Worm (Caenorhabditis elegans) whole organism, L2 larva: ENCODE measurements around the gene ZK813.7.

Experiments
- C34F6.9 ChIP-seq: fragments of 150-350 bp; optimal IDR thresholded peaks from 2 replicates; lab custom pipeline; 2014; ENCODE audit warnings: missing biosample characterization, missing genetic modification characterization
- F13H6.1 ChIP-seq: sonication (generic microtip); optimal IDR thresholded peaks from 2 replicates; lab custom pipeline; 2016; ENCODE audit warnings: missing genetic modification characterization, missing compliant biosample characterization
- R02D3.7 ChIP-seq: fragments of 150-350 bp; optimal IDR thresholded peaks from 2 replicates; lab custom pipeline; 2014; ENCODE audit warnings: missing biosample characterization, missing genetic modification characterization
- Y55F3AM.14 ChIP-seq: fragments of 200-800 bp; sonication (Bioruptor generic); optimal IDR thresholded peaks from 2 replicates; lab custom pipeline; 2018; ENCODE audit warnings: mild to moderate bottlenecking, missing genetic modification characterization, missing compliant biosample characterization
- alr-1 ChIP-seq: fragments of 150-350 bp; optimal IDR thresholded peaks from 2 replicates; lab custom pipeline; 2014; ENCODE audit warnings: missing biosample characterization, missing genetic modification characterization
- blmp-1 ChIP-seq: sonication (generic microtip); optimal IDR thresholded peaks from 2 replicates; lab custom pipeline; 2017; ENCODE audit warnings: missing genetic modification characterization, mild to moderate bottlenecking, missing compliant biosample characterization, antibody characterized with exemption, moderate library complexity; ENCODE audit not compliant: insufficient read depth
- ceh-16 ChIP-seq: fragments of 150-350 bp; optimal IDR thresholded peaks from 2 replicates; lab custom pipeline; 2014; ENCODE audit warnings: missing biosample characterization, missing genetic modification characterization
- ceh-82 ChIP-seq: fragments of 150-350 bp; optimal IDR thresholded peaks from 2 replicates; lab custom pipeline; 2014; ENCODE audit warnings: missing biosample characterization, missing genetic modification characterization
- crh-2 ChIP-seq: sonication (generic microtip); optimal IDR thresholded peaks from 2 replicates; lab custom pipeline; 2017; ENCODE audit warnings: missing biosample characterization, missing genetic modification characterization
- dmd-4 ChIP-seq: sonication (generic microtip); optimal IDR thresholded peaks from 2 replicates; lab custom pipeline; 2017; ENCODE audit warnings: missing biosample characterization, missing genetic modification characterization
- egl-27 ChIP-seq: sonication (generic microtip); optimal IDR thresholded peaks from 3 replicates; lab custom pipeline; 2017; ENCODE audit warnings: missing biosample characterization, missing genetic modification reagents, missing genetic modification characterization
- gmeb-1 ChIP-seq: fragments of 150-350 bp; optimal IDR thresholded peaks from 2 replicates; lab custom pipeline; 2014; ENCODE audit warnings: missing biosample characterization, missing genetic modification characterization
- lin-11 ChIP-seq: fragments of 150-350 bp; sonication (generic microtip); optimal IDR thresholded peaks from 2 replicates; lab custom pipeline; 2014; ENCODE audit warnings: missing biosample characterization, missing genetic modification characterization, inconsistent platforms, mixed read lengths
- lin-13 ChIP-seq: fragments of 150-350 bp; optimal IDR thresholded peaks from 2 replicates; lab custom pipeline; 2014; ENCODE audit warnings: missing biosample characterization, missing genetic modification reagents, missing genetic modification characterization
- lin-39 ChIP-seq: fragments of 150-350 bp; optimal IDR thresholded peaks from 2 replicates; lab custom pipeline; 2014; ENCODE audit warnings: missing biosample characterization, missing genetic modification reagents, missing genetic modification characterization
- lsy-2 ChIP-seq, 2 experiments: fragments of 150-350 bp in 1 of 2; sonication (generic microtip) in 1 of 2; optimal IDR thresholded peaks; 2 replicates each; lab custom pipeline; 2014 to 2017; ENCODE audit warnings: missing biosample characterization in 2 of 2, missing genetic modification characterization in 2 of 2
- mab-5 ChIP-seq: fragments of 150-350 bp; optimal IDR thresholded peaks from 2 replicates; lab custom pipeline; 2014; ENCODE audit warnings: missing biosample characterization, missing genetic modification characterization
- mbf-1 ChIP-seq: sonication (generic microtip); optimal IDR thresholded peaks from 2 replicates; lab custom pipeline; 2017; ENCODE audit warnings: missing biosample characterization, missing genetic modification characterization
- mdl-1 ChIP-seq, 2 experiments: fragments of 150-350 bp in 1 of 2; sonication (generic microtip) in 1 of 2; optimal IDR thresholded peaks; 2 replicates each; lab custom pipeline; 2017; ENCODE audit warnings: missing biosample characterization in 2 of 2, missing genetic modification characterization in 2 of 2
- nhr-11 ChIP-seq: fragments of 150-350 bp; optimal IDR thresholded peaks from 2 replicates; lab custom pipeline; 2014; ENCODE audit warnings: missing biosample characterization, missing genetic modification characterization
- nhr-12 ChIP-seq: fragments of 150-350 bp; optimal IDR thresholded peaks from 2 replicates; lab custom pipeline; 2014; ENCODE audit warnings: missing biosample characterization, missing genetic modification characterization
- nhr-129 ChIP-seq: fragments of 150-350 bp; optimal IDR thresholded peaks from 2 replicates; lab custom pipeline; 2014; ENCODE audit warnings: missing biosample characterization, missing genetic modification characterization
- nhr-237 ChIP-seq: fragments of 150-350 bp; optimal IDR thresholded peaks from 2 replicates; lab custom pipeline; 2014; ENCODE audit warnings: missing biosample characterization, missing genetic modification characterization
- nhr-25 ChIP-seq: fragments of 150-350 bp; sonication (generic microtip); optimal IDR thresholded peaks from 3 replicates; lab custom pipeline; 2014; ENCODE audit warnings: missing biosample characterization, missing genetic modification characterization
- nhr-6 ChIP-seq: fragments of 150-350 bp; optimal IDR thresholded peaks from 2 replicates; lab custom pipeline; 2014; ENCODE audit warnings: missing biosample characterization, missing genetic modification characterization
- peb-1 ChIP-seq: fragments of 150-350 bp; optimal IDR thresholded peaks from 2 replicates; lab custom pipeline; 2014; ENCODE audit warnings: missing biosample characterization, missing genetic modification characterization
- skn-1 ChIP-seq: sonication (generic microtip); optimal IDR thresholded peaks from 2 replicates; lab custom pipeline; 2017; ENCODE audit warnings: missing biosample characterization, missing genetic modification characterization
- sma-3 ChIP-seq: sonication (generic microtip); optimal IDR thresholded peaks from 2 replicates; lab custom pipeline; 2016; ENCODE audit warnings: missing genetic modification reagents, missing genetic modification characterization, missing compliant biosample characterization
- sma-9 ChIP-seq, 2 experiments: fragments of 150-350 bp in 1 of 2; sonication (generic microtip) in 1 of 2; optimal IDR thresholded peaks; 2 replicates each; lab custom pipeline; 2014 to 2016; ENCODE audit warnings: missing genetic modification characterization in 2 of 2, mild to moderate bottlenecking in 1 of 2, missing biosample characterization in 1 of 2, missing compliant biosample characterization in 1 of 2, missing genetic modification reagents in 1 of 2, moderate library complexity in 1 of 2
- snpc-4 ChIP-seq: fragments of 150-350 bp; optimal IDR thresholded peaks from 2 replicates; lab custom pipeline; 2014; ENCODE audit warnings: missing biosample characterization, missing genetic modification characterization
- unc-39 ChIP-seq: fragments of 150-350 bp; optimal IDR thresholded peaks from 2 replicates; lab custom pipeline; 2014; ENCODE audit warnings: missing biosample characterization, missing genetic modification characterization
- unc-55 ChIP-seq: fragments of 150-350 bp; sonication (generic microtip); optimal IDR thresholded peaks from 3 replicates; lab custom pipeline; 2014; ENCODE audit warnings: missing biosample characterization, missing genetic modification reagents, missing genetic modification characterization
- zag-1 ChIP-seq: fragments of 150-350 bp; optimal IDR thresholded peaks from 2 replicates; lab custom pipeline; 2014; ENCODE audit warnings: missing biosample characterization, missing genetic modification characterization
- ztf-1 ChIP-seq: fragments of 200-800 bp; sonication (Bioruptor generic); conservative IDR thresholded peaks from 2 replicates; pipeline ENCODE4 v1.3.6; 2022; ENCODE audit warnings: missing genetic modification characterization, missing compliant biosample characterization
- ztf-11 ChIP-seq: sonication (generic microtip); optimal IDR thresholded peaks from 2 replicates; lab custom pipeline; 2017; ENCODE audit warnings: missing biosample characterization, missing genetic modification characterization
- ztf-4 ChIP-seq: fragments of 150-350 bp; optimal IDR thresholded peaks from 2 replicates; lab custom pipeline; 2014; ENCODE audit warnings: missing biosample characterization, missing genetic modification characterization

The ZK813.7 gene

DNA sequence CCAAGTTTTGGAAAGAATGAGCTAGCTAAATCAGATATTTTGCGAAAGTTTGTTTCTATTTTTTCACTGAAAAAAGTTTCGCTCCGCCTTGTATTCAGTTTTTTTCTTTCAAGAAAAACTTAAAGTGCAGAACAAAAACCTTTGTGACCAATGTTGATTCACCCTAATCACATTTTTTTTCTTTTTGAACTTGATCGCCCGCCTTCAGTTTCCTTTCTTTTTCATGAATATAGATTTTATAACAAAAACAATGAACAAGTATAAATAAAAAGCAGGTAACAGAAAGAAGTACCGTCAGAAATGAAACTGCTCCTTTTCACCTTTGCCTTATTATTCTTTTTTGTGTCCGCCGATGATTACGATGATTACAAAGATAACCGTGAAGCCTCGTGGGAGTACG lies 1.1 kb upstream of the ZK813.7 start, which contains the start of gene ZK813.2:
Gene ZK813.2, plus strand, starts transcription at position 301 of the 400 bp plus-strand sequence.
- TF ChIP-seq nhr-25 (tag; lab: Kevin White, UChicago) (no peak), peb-1 (tag; lab: Kevin White, UChicago) (no peak), lin-11 (no peak), dmd-4 (tag; lab: Kevin White, UChicago) (no peak), nhr-12 (tag; lab: Kevin White, UChicago) (no peak), ceh-82 (tag; lab: Kevin White, UChicago) (no peak), nhr-129 (tag; lab: Kevin White, UChicago) (no peak), ztf-4 (tag; lab: Kevin White, UChicago) (no peak), nhr-6 (no peak), Y55F3AM.14 (GFP tag; lab: Kevin White, UChicago) (no peak), lin-13 (GFP tag; lab: Kevin White, UChicago) (no peak), gmeb-1 (tag; lab: Kevin White, UChicago) (no peak)

DNA sequence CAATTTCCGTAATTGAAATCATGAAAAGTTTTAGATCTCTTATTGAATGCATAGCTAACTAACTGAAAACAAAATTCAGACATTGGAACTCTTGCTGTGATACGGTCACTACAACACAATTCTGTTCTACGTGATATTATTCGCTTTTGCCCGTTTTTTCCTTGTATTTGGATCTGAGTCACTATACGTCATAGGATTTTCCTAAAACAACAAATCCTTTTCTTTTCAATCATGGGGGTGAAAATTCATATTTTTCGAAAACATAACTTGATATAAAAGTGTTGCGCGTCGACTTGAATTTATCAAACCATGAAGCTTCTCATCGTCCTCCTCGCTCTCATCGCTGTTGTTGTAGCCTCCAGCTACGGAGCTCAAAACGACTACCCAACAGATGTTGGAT lies 1.4 kb downstream of the ZK813.7 start, which contains the start of gene ZK813.1:
Gene ZK813.1, plus strand, starts transcription at position 301 of the 400 bp plus-strand sequence.
- TF ChIP-seq ztf-4 (tag; lab: Kevin White, UChicago) (no peak), blmp-1 (tag; lab: Kevin White, UChicago) (no peak), mab-5 (no peak), ceh-82 (tag; lab: Kevin White, UChicago) (no peak), egl-27 (tag; lab: Kevin White, UChicago) (no peak), ztf-11 (tag; lab: Kevin White, UChicago) (no peak), mdl-1 (tag; optimal IDR thresholded peaks at IDR 0.05; lab: Kevin White, UChicago) (no peak), crh-2 (tag; lab: Kevin White, UChicago) (no peak), unc-55 (GFP tag; lab: Kevin White, UChicago) (no peak), R02D3.7 (tag; lab: Kevin White, UChicago) (no peak), lin-11 (no peak), zag-1 (tag; lab: Kevin White, UChicago) (no peak), alr-1 (tag; lab: Kevin White, UChicago) (no peak), snpc-4 (tag; lab: Kevin White, UChicago) (no peak)
- TF ChIP-seq, all 48 proteins: peak for 0

DNA sequence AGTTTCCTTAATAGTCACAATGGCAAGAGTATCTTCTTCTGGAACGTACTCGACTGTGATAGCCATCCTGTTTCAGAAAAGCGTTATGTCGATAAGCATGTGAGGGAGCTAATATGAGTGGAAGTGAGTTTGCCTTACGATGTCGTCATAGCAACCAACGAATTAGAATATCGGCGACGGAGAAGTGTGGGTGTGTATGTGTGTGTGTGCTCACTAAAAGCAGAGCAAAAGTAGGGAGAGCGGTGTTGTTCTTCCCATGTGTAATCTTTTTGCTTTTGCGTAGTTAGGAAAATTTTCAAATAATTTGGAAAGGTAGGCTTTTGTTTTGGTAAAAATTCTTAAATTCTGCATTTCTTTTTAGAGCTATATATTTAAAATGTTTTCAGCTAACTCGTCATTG lies 6.5 kb downstream of the ZK813.7 start, which contains the start of gene ZK813.5:
Gene ZK813.5, minus strand, starts transcription at position 101 of the 400 bp plus-strand sequence.
- no peak for TF ChIP-seq crh-2 (tag; lab: Kevin White, UChicago)
- no peak for TF ChIP-seq mdl-1 (tag; optimal IDR thresholded peaks at IDR 0.05; lab: Kevin White, UChicago)
- no peak for TF ChIP-seq F13H6.1 (tag; lab: Kevin White, UChicago)
- no peak for TF ChIP-seq ztf-1 (GFP tag; lab: Robert Waterston, UW)
- no peak for TF ChIP-seq lsy-2 (tag; optimal IDR thresholded peaks at IDR 0.05; lab: Kevin White, UChicago)
- no peak for TF ChIP-seq sma-3
- no peak for TF ChIP-seq blmp-1 (tag; lab: Kevin White, UChicago)
- TF ChIP-seq mab-5 = no peak
- TF ChIP-seq nhr-237 (tag; lab: Kevin White, UChicago) = no peak
- TF ChIP-seq, all 48 proteins: peak for 0

DNA sequence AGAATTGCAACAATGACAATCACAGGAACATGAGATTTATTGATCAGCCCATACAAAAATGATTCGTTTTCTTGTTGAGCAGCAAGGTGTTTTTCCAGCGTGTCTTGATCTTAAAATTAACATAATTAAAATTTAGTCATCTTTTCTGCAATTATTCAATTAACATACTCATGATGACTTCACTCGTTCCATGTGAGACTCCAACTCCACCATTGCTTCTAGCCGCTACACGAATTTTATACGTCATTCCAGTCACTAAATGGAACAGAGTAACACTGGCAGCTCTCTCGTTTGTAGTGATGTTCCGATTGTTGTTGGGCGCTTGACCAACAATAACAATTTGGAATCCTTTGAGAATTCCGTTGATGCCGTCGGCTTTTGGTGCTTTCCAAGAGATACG lies 9.3 kb downstream of the ZK813.7 start:
- no peak for TF ChIP-seq nhr-12 (tag; lab: Kevin White, UChicago)
- TF ChIP-seq zag-1 (tag; lab: Kevin White, UChicago) = no peak
- no peak for TF ChIP-seq skn-1 (tag; lab: Kevin White, UChicago)
- TF ChIP-seq mab-5 = no peak
- no peak for TF ChIP-seq lsy-2 (tag; optimal IDR thresholded peaks at IDR 0.05; lab: Kevin White, UChicago)
- no peak for TF ChIP-seq unc-55 (GFP tag; lab: Kevin White, UChicago)
- TF ChIP-seq ceh-16 (tag; lab: Kevin White, UChicago) = no peak
- TF ChIP-seq nhr-25 (tag; lab: Kevin White, UChicago) = no peak
- TF ChIP-seq nhr-11 (tag; lab: Kevin White, UChicago) = no peak
- no peak for TF ChIP-seq unc-39 (tag; lab: Kevin White, UChicago)

DNA sequence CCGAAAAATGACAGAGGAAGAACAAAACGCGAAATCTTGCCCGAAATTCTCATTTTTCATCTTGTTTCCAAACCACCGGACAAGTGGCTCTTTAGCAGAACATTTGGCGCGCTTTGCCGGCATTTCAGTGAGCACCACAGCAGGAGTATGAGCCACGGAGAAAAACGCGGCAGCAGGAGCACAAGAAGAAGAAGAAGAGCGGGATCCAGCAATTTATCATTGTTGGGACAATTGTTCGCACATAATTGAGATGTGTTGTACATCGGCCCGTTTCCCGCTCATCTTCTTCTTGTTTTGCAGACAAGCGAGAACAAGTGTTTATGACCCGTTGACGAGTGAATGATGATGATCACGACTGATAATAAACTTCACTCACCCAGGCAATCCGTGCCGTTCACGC lies 10.9 kb downstream of the ZK813.7 start:
- no peak for TF ChIP-seq ztf-4 (tag; lab: Kevin White, UChicago)
- TF ChIP-seq unc-55 (GFP tag; lab: Kevin White, UChicago) = peak; percentile 2
- TF ChIP-seq C34F6.9 (tag; lab: Kevin White, UChicago) = peak; percentile 22
- peak; percentile 82 for TF ChIP-seq mab-5
- TF ChIP-seq ceh-16 (tag; lab: Kevin White, UChicago) = no peak
- TF ChIP-seq mbf-1 = no peak
- peak; percentile 61 for TF ChIP-seq sma-9 (GFP tag; optimal IDR thresholded peaks at IDR 0.05; lab: Kevin White, UChicago)
- no peak for TF ChIP-seq sma-9 (tag; optimal IDR thresholded peaks at IDR 0.05; lab: Kevin White, UChicago)
- peak; percentile 76 for TF ChIP-seq F13H6.1 (tag; lab: Kevin White, UChicago)
- TF ChIP-seq lin-39 (tag; lab: Kevin White, UChicago) = peak; percentile 65
- TF ChIP-seq lsy-2 (tag; optimal IDR thresholded peaks at IDR 0.05; lab: Kevin White, UChicago) = peak in 1 of 2 experiments; percentile 19
- TF ChIP-seq, all 48 proteins: peak for 7
